Worm (Caenorhabditis elegans) whole organism, midembryonic: ENCODE measurements around the gene srz-23.

Experiments
- cog-1 ChIP-seq: sonication (generic microtip); optimal IDR thresholded peaks from 2 replicates; lab custom pipeline; 2016; ENCODE audit warnings: missing genetic modification characterization, missing compliant biosample characterization
- flt-1 ChIP-seq: fragments of 200-800 bp; sonication (Bioruptor generic); IDR thresholded peaks from 2 replicates; pipeline ENCODE4 v1.3.6; 2022; ENCODE audit warnings: missing genetic modification characterization, missing compliant biosample characterization
- med-1 ChIP-seq: sonication (generic microtip); optimal IDR thresholded peaks from 2 replicates; lab custom pipeline; 2017; ENCODE audit warnings: missing genetic modification characterization, mild to moderate bottlenecking, missing compliant biosample characterization, antibody characterized with exemption, missing genetic modification reagents; ENCODE audit not compliant: insufficient read depth
- ref-1 ChIP-seq: fragments of 200-800 bp; sonication (Bioruptor generic); conservative IDR thresholded peaks from 2 replicates; pipeline ENCODE4 v1.3.6; 2022; ENCODE audit warnings: missing genetic modification reagents, missing genetic modification characterization, missing compliant biosample characterization

ce11 chrIV:3453346-3453745 lies at the start of gene srz-23:
- TF ChIP-seq med-1 (GFP tag; lab: Kevin White, UChicago) (no peak), cog-1 (tag; lab: Kevin White, UChicago) (no peak), ref-1 (GFP tag; lab: Robert Waterston, UW) (no peak), flt-1 (no peak)
